Fruit fly (Drosophila melanogaster): ENCODE results near the gene CG3808.

CG3808 gene

dm6 chr3L:19033154-19033811 lies 32.9 kb upstream of the CG3808 start (continued):
- TF ChIP-seq CG10267 (tag; optimal IDR thresholded peaks at IDR 0.05) (peak; percentile 82), Hr3 (GFP tag; optimal IDR thresholded peaks at IDR 0.05) (peak; percentile 61), caup (GFP tag; optimal IDR thresholded peaks at IDR 0.05; ENCODE audit: severe bottlenecking) (peak; percentile 24), dati (GFP tag; IDR thresholded peaks at IDR 0.05) (no peak), CG11247 (GFP tag; IDR thresholded peaks at IDR 0.05) (0 out of 2 replicates have a peak, but pooled peaks have one; percentile 28), CG32772 (GFP tag; IDR thresholded peaks at IDR 0.05) (peak; percentile 74), gem (tag; optimal IDR thresholded peaks at IDR 0.05) (peak; percentile 87), oc (tag; optimal IDR thresholded peaks at IDR 0.05) (peak; percentile 46), gcm2 (GFP tag; optimal IDR thresholded peaks at IDR 0.05) (no peak), CG4424 (GFP tag; optimal IDR thresholded peaks at IDR 0.05) (peak; percentile 77), sna (GFP tag; IDR thresholded peaks at IDR 0.05; ENCODE audit: partially characterized antibody) (no peak), CG8924 (tag; optimal IDR thresholded peaks at IDR 0.05) (peak; percentile 90), zen2 (GFP tag; IDR thresholded peaks at IDR 0.05; ENCODE audit: partially characterized antibody) (no peak), NK7.1 (GFP tag; optimal IDR thresholded peaks at IDR 0.05) (no peak), exex (tag; optimal IDR thresholded peaks at IDR 0.05) (no peak), Oli (tag; optimal IDR thresholded peaks at IDR 0.05) (peak; percentile 79), dysf (GFP tag; IDR thresholded peaks at IDR 0.05) (peak; percentile 51; the same call in 1 of the 3 replicates), CG12942 (GFP tag; optimal IDR thresholded peaks at IDR 0.05) (peak; percentile 40), ase (GFP tag; IDR thresholded peaks at IDR 0.05) (0 out of 3 replicates have a peak, but pooled peaks have one; percentile 5), CG8089 (GFP tag; optimal IDR thresholded peaks at IDR 0.05) (no peak), CG10462 (GFP tag; optimal IDR thresholded peaks at IDR 0.05) (peak; percentile 65), CG4360 (GFP tag; IDR thresholded peaks at IDR 0.05) (peak; percentile 46; the same call in 1 of the 2 replicates), so (GFP tag; IDR thresholded peaks at IDR 0.05) (peak; percentile 15; the same call in 1 of the 3 replicates), seq (GFP tag; IDR thresholded peaks at IDR 0.05) (no peak), tll (GFP tag; optimal IDR thresholded peaks at IDR 0.05) (peak in 1 of 2 experiments; percentile 52), fd64A (GFP tag; optimal IDR thresholded peaks at IDR 0.05) (no peak), nom (GFP tag; optimal IDR thresholded peaks at IDR 0.05) (peak; percentile 56), Atf6 (GFP tag; IDR thresholded peaks at IDR 0.05) (peak; percentile 26; the same call in 1 of the 2 replicates), ERR (GFP tag; optimal IDR thresholded peaks at IDR 0.05) (no peak), ems (GFP tag; optimal IDR thresholded peaks at IDR 0.05) (no peak), CG6175 (GFP tag; IDR thresholded peaks at IDR 0.05) (no peak), CG11398 (GFP tag; optimal IDR thresholded peaks at IDR 0.05) (no peak), wor (GFP tag; IDR thresholded peaks at IDR 0.05) (peak; percentile 37; the same call in 1 of the 2 replicates), ham (GFP tag; IDR thresholded peaks at IDR 0.05) (no peak), Dref (GFP tag; IDR thresholded peaks at IDR 0.05) (no peak), CG6683 (GFP tag; optimal IDR thresholded peaks at IDR 0.05) (no peak), CG14965 (GFP tag; optimal IDR thresholded peaks at IDR 0.05; ENCODE audit: borderline replicate concordance) (no peak), CG31441 (GFP tag; IDR thresholded peaks at IDR 0.05) (peak; percentile 86), Dad (GFP tag; optimal IDR thresholded peaks at IDR 0.05) (no peak), CG17385 (GFP tag; optimal IDR thresholded peaks at IDR 0.05) (peak; percentile 61), CG10654 (GFP tag; optimal IDR thresholded peaks at IDR 0.05) (peak; percentile 49), CG10959 (GFP tag; IDR thresholded peaks at IDR 0.05) (peak; percentile 90), CG12155 (GFP tag; optimal IDR thresholded peaks at IDR 0.05) (peak; percentile 26), CG6272 (GFP tag; IDR thresholded peaks at IDR 0.05) (peak; percentile 40; the same call in 1 of the 2 replicates), CG18476 (GFP tag; optimal IDR thresholded peaks at IDR 0.05) (peak; percentile 20), Usf (GFP tag; optimal IDR thresholded peaks at IDR 0.05) (peak; percentile 40), jigr1 (GFP tag; IDR thresholded peaks at IDR 0.05) (no peak), NC2α (GFP tag; optimal IDR thresholded peaks at IDR 0.05) (no peak), CG14014 (GFP tag; IDR thresholded peaks at IDR 0.05) (peak; percentile 28; the same call in 1 of the 2 replicates), CG15073 (GFP tag; optimal IDR thresholded peaks at IDR 0.05) (no peak)
